Fruit fly (Drosophila melanogaster): Measurements from ENCODE around the gene CG32269.

DNA sequence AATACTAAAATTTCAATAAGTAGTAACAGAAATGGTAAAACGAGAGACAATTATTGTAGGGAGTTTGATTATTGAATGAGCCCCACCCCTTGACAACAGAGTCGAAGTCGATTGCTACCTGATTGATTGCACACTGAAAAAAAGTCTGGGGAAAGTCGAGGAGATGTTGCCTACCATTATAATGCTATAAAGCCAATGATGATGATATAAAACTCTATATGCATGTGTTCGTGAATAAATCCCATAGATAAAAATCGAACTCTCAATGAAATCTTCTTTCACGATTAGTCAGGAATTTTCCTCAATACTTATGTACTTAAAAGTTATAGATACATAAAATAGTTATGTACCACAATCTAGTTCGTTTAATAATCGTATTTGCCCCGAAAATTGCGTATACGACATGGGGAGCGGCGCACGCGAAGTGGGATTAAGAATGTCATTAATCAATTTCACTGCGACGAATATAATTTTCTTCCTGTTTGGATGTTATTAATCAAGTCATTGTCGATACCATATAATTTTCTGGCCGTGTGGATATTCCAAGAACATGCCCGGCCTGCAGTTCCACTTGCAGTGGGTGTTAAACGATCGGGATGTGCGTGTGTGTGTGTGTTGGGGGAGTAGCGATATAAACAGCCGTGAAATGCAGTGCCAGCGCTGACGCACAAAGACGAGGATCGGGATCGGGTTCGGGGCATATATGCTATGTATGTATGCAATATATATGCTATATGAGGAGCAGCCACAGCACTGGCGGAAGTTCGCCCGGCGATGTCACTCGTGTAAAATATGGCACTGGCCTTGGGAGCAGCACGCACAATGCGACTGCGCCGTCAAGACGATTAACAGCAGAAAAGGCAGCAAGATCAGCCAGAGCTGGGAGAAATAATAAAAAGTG, 35.7 kb upstream of the CG32269 start, which contains the start of gene CG12078:
- TF ChIP-seq zf30C (GFP tag; optimal IDR thresholded peaks at IDR 0.05) (no peak), CG8290 (GFP tag; optimal IDR thresholded peaks at IDR 0.05) (no peak), CG8290 (tag; optimal IDR thresholded peaks at IDR 0.05) (no peak), Gug (GFP tag; IDR thresholded peaks at IDR 0.05) (no peak), gem (tag; optimal IDR thresholded peaks at IDR 0.05) (no peak), psq (GFP tag; optimal IDR thresholded peaks at IDR 0.05) (no peak), lilli (GFP tag; optimal IDR thresholded peaks at IDR 0.05) (no peak)
